Fruit fly (Drosophila melanogaster) whole organism, embryonic: ENCODE measurements around the gene ver.

Source experiments
- Aef1 ChIP-seq: fragments of 200-800 bp; sonication (Bioruptor generic); IDR thresholded peaks from 3 replicates; pipeline ENCODE4 v1.3.6; 2022; ENCODE audit warnings: missing biosample characterization, missing genetic modification characterization
- BtbVII ChIP-seq: fragments of 200-800 bp; sonication (Bioruptor generic); optimal IDR thresholded peaks from 3 replicates; lab custom pipeline; 2017; ENCODE audit warnings: missing biosample characterization, mild to moderate bottlenecking, missing genetic modification characterization
- CG10209 ChIP-seq: fragments of 200-800 bp; sonication (Bioruptor generic); optimal IDR thresholded peaks from 3 replicates; lab custom pipeline; 2017; ENCODE audit warnings: missing biosample characterization, mild to moderate bottlenecking, missing genetic modification characterization, missing genetic modification reagents
- CG10979 ChIP-seq: fragments of 200-800 bp; sonication (Bioruptor generic); optimal IDR thresholded peaks from 2 replicates; lab custom pipeline; 2018; ENCODE audit warnings: missing biosample characterization, mild to moderate bottlenecking, missing genetic modification characterization, moderate library complexity
- CG11085 ChIP-seq: fragments of 200-800 bp; sonication (Bioruptor generic); IDR thresholded peaks from 2 replicates; pipeline ENCODE4 v1.3.6; 2022; ENCODE audit warnings: missing biosample characterization, missing genetic modification characterization
- CG11456 ChIP-seq: fragments of 200-800 bp; sonication (Bioruptor generic); IDR thresholded peaks from 3 replicates; pipeline ENCODE4 v1.3.6; 2022; ENCODE audit warnings: missing biosample characterization, missing genetic modification characterization
- CG12071 ChIP-seq: fragments of 200-800 bp; sonication (Bioruptor generic); optimal IDR thresholded peaks from 3 replicates; lab custom pipeline; 2018; ENCODE audit warnings: missing biosample characterization, mild to moderate bottlenecking, missing genetic modification characterization
- CG12659 ChIP-seq: fragments of 200-800 bp; sonication (Bioruptor generic); optimal IDR thresholded peaks from 3 replicates; lab custom pipeline; 2017; ENCODE audit warnings: mild to moderate bottlenecking, missing biosample characterization, missing genetic modification reagents, missing genetic modification characterization
- CG13775 ChIP-seq: fragments of 200-800 bp; sonication (Bioruptor generic); optimal IDR thresholded peaks from 3 replicates; lab custom pipeline; 2017; ENCODE audit warnings: missing biosample characterization, mild to moderate bottlenecking, missing genetic modification characterization
- CG1529 ChIP-seq: fragments of 200-800 bp; sonication (Bioruptor generic); optimal IDR thresholded peaks from 3 replicates; lab custom pipeline; 2018; ENCODE audit warnings: missing biosample characterization, missing genetic modification characterization
- CG16863 ChIP-seq: fragments of 200-800 bp; sonication (Bioruptor generic); optimal IDR thresholded peaks from 3 replicates; lab custom pipeline; 2016; ENCODE audit warnings: missing biosample characterization, missing genetic modification characterization
- CG31365 ChIP-seq: fragments of 200-800 bp; sonication (Bioruptor generic); optimal IDR thresholded peaks from 2 replicates; lab custom pipeline; 2018; ENCODE audit warnings: missing biosample characterization, mild to moderate bottlenecking, missing genetic modification characterization
- CG32767 ChIP-seq: fragments of 200-800 bp; sonication (Bioruptor generic); IDR thresholded peaks from 2 replicates; pipeline ENCODE4 v1.3.6; 2022; ENCODE audit warnings: missing biosample characterization, missing genetic modification characterization
- CG3726 ChIP-seq: fragments of 200-800 bp; sonication (Bioruptor generic); IDR thresholded peaks from 3 replicates; pipeline ENCODE4, ENCODE4 v1.3.6; 2022; ENCODE audit warnings: missing biosample characterization, missing genetic modification characterization
- CG4404 ChIP-seq: fragments of 200-800 bp; sonication (Bioruptor generic); IDR thresholded peaks from 2 replicates; pipeline ENCODE4 v1.3.6; 2022; ENCODE audit warnings: missing biosample characterization, missing genetic modification characterization
- CG4424 ChIP-seq: fragments of 200-800 bp; sonication (Bioruptor generic); optimal IDR thresholded peaks from 3 replicates; lab custom pipeline; 2016; ENCODE audit warnings: missing biosample characterization, missing genetic modification characterization
- CG4707 ChIP-seq: fragments of 200-800 bp; sonication (Bioruptor generic); optimal IDR thresholded peaks from 2 replicates; lab custom pipeline; 2018; ENCODE audit warnings: missing biosample characterization, mild to moderate bottlenecking, missing genetic modification characterization, moderate library complexity
- CG4730 ChIP-seq: fragments of 200-800 bp; sonication (Bioruptor generic); IDR thresholded peaks from 2 replicates; pipeline ENCODE4 v1.3.6; 2022; ENCODE audit warnings: missing biosample characterization, missing genetic modification characterization
- CG6683 ChIP-seq: fragments of 200-800 bp; sonication (Bioruptor generic); optimal IDR thresholded peaks from 2 replicates; lab custom pipeline; 2017; ENCODE audit warnings: missing biosample characterization, mild to moderate bottlenecking, missing genetic modification characterization, missing genetic modification reagents
- CG6791 ChIP-seq: fragments of 200-800 bp; sonication (Bioruptor generic); IDR thresholded peaks from 3 replicates; pipeline ENCODE4 v1.3.6; 2022; ENCODE audit warnings: missing biosample characterization, missing genetic modification characterization; ENCODE audit not compliant: partially characterized antibody
- CG7839 ChIP-seq: fragments of 200-800 bp; sonication (Bioruptor generic); optimal IDR thresholded peaks from 3 replicates; lab custom pipeline; 2018; ENCODE audit warnings: missing biosample characterization, mild to moderate bottlenecking, missing genetic modification characterization, moderate library complexity
- CG8765 ChIP-seq: fragments of 200-800 bp; sonication (Bioruptor generic); IDR thresholded peaks from 2 replicates; pipeline ENCODE4 v1.3.6; 2022; ENCODE audit warnings: missing biosample characterization, missing genetic modification characterization
- Dad ChIP-seq: fragments of 200-800 bp; sonication (Bioruptor generic); optimal IDR thresholded peaks from 3 replicates; lab custom pipeline; 2016; ENCODE audit warnings: missing biosample characterization, missing genetic modification characterization
- Dek ChIP-seq: fragments of 200-800 bp; sonication (Bioruptor generic); optimal IDR thresholded peaks from 3 replicates; lab custom pipeline; 2019; ENCODE audit warnings: missing biosample characterization, mild to moderate bottlenecking, missing genetic modification characterization, moderate library complexity
- Dfd ChIP-seq, 2 experiments: fragments of >200 bp; optimal IDR thresholded peaks; 2 replicates each; lab custom pipeline; 2017; ENCODE audit warnings: missing biosample characterization in 2 of 2, missing genetic modification characterization in 2 of 2
- Dp ChIP-seq: fragments of 200-800 bp; sonication (Bioruptor generic); optimal IDR thresholded peaks from 2 replicates; lab custom pipeline; 2018; ENCODE audit warnings: missing biosample characterization, mild to moderate bottlenecking, missing genetic modification characterization, moderate library complexity
- Ets97D ChIP-seq: fragments of 200-800 bp; sonication (Bioruptor generic); optimal IDR thresholded peaks from 3 replicates; lab custom pipeline; 2016; ENCODE audit warnings: missing biosample characterization, missing genetic modification characterization
- H2.0 ChIP-seq: fragments of 200-800 bp; sonication (Bioruptor generic); IDR thresholded peaks from 2 replicates; pipeline ENCODE4 v1.3.6; 2022; ENCODE audit warnings: missing biosample characterization, missing genetic modification characterization
- Jarid2 ChIP-seq: fragments of 200-800 bp; sonication (Bioruptor generic); optimal IDR thresholded peaks from 3 replicates; lab custom pipeline; 2017; ENCODE audit warnings: mild to moderate bottlenecking, missing biosample characterization, missing genetic modification reagents, missing genetic modification characterization
- Nf-YC ChIP-seq: fragments of 200-800 bp; optimal IDR thresholded peaks from 3 replicates; lab custom pipeline; 2019; ENCODE audit warnings: missing biosample characterization, mild to moderate bottlenecking, missing genetic modification characterization, moderate library complexity
- Oli ChIP-seq: fragments of 200-800 bp; sonication (Bioruptor generic); optimal IDR thresholded peaks from 2 replicates; lab custom pipeline; 2018; ENCODE audit warnings: missing biosample characterization, mild to moderate bottlenecking, missing genetic modification characterization, moderate library complexity
- Sin3A ChIP-seq: fragments of >200 bp; optimal IDR thresholded peaks from 2 replicates; lab custom pipeline; 2018
- Tbp ChIP-seq: fragments of >200 bp; optimal IDR thresholded peaks from 2 replicates; lab custom pipeline; 2018; ENCODE audit warnings: missing biosample characterization, missing genetic modification characterization
- Vsx1 ChIP-seq: fragments of 200-800 bp; sonication (Bioruptor generic); optimal IDR thresholded peaks from 2 replicates; lab custom pipeline; 2017; ENCODE audit warnings: missing biosample characterization, mild to moderate bottlenecking, missing genetic modification characterization, missing genetic modification reagents
- abd-A ChIP-seq: fragments of 200-800 bp; sonication (Bioruptor generic); optimal IDR thresholded peaks from 3 replicates; lab custom pipeline; 2019; ENCODE audit warnings: missing biosample characterization, mild to moderate bottlenecking, missing genetic modification characterization, moderate library complexity
- ara ChIP-seq: fragments of 200-800 bp; sonication (Bioruptor generic); IDR thresholded peaks from 2 replicates; pipeline ENCODE4 v1.3.6; 2022; ENCODE audit warnings: missing biosample characterization, missing genetic modification characterization
- ase ChIP-seq: fragments of 200-800 bp; sonication (Bioruptor generic); IDR thresholded peaks from 3 replicates; pipeline ENCODE4 v1.3.6; 2022; ENCODE audit warnings: missing biosample characterization, missing genetic modification characterization
- ato ChIP-seq: fragments of 200-800 bp; sonication (Bioruptor generic); IDR thresholded peaks from 2 replicates; pipeline ENCODE4 v1.3.6; 2022; ENCODE audit warnings: missing biosample characterization, missing genetic modification characterization; ENCODE audit not compliant: partially characterized antibody
- ci ChIP-seq: fragments of 200-800 bp; sonication (Bioruptor generic); IDR thresholded peaks from 3 replicates; pipeline ENCODE4 v1.3.6; 2022; ENCODE audit warnings: missing biosample characterization, missing genetic modification characterization
- corto ChIP-seq: fragments of 200-800 bp; sonication (Bioruptor generic); optimal IDR thresholded peaks from 2 replicates; lab custom pipeline; 2016; ENCODE audit warnings: missing biosample characterization, mild to moderate bottlenecking, missing genetic modification characterization, moderate library complexity
- fd64A ChIP-seq: fragments of 200-800 bp; sonication (Bioruptor generic); optimal IDR thresholded peaks from 3 replicates; lab custom pipeline; 2018; ENCODE audit warnings: missing biosample characterization, mild to moderate bottlenecking, missing genetic modification characterization
- fu2 ChIP-seq: fragments of 200-800 bp; sonication (Bioruptor generic); optimal IDR thresholded peaks from 2 replicates; lab custom pipeline; 2016; ENCODE audit warnings: missing biosample characterization, missing genetic modification characterization
- ken ChIP-seq: fragments of 200-800 bp; sonication (Bioruptor generic); IDR thresholded peaks from 3 replicates; pipeline ENCODE4 v1.3.6; 2022; ENCODE audit warnings: missing biosample characterization, missing genetic modification characterization
- lilli ChIP-seq: fragments of 200-800 bp; sonication (Bioruptor generic); optimal IDR thresholded peaks from 3 replicates; lab custom pipeline; 2016; ENCODE audit warnings: missing biosample characterization, missing genetic modification characterization
- maf-S ChIP-seq: fragments of 200-800 bp; sonication (Bioruptor generic); optimal IDR thresholded peaks from 2 replicates; lab custom pipeline; 2016; ENCODE audit warnings: missing biosample characterization, missing genetic modification characterization
- onecut ChIP-seq: fragments of 200-800 bp; sonication (Bioruptor generic); IDR thresholded peaks from 2 replicates; pipeline ENCODE4 v1.3.6; 2022; ENCODE audit warnings: missing biosample characterization, missing genetic modification characterization
- twi ChIP-seq: fragments of 200-800 bp; optimal IDR thresholded peaks from 2 replicates; lab custom pipeline; 2019; ENCODE audit warnings: missing biosample characterization, mild to moderate bottlenecking, missing genetic modification characterization, moderate library complexity
- unc-4 ChIP-seq: fragments of 200-800 bp; sonication (Bioruptor generic); IDR thresholded peaks from 2 replicates; pipeline ENCODE4 v1.3.6; 2022; ENCODE audit warnings: missing biosample characterization, missing genetic modification characterization; ENCODE audit not compliant: partially characterized antibody
- unpg ChIP-seq: fragments of 200-800 bp; sonication (Bioruptor generic); optimal IDR thresholded peaks from 3 replicates; lab custom pipeline; 2018; ENCODE audit warnings: missing biosample characterization, mild to moderate bottlenecking, missing genetic modification characterization, moderate library complexity
- wor ChIP-seq: fragments of 200-800 bp; sonication (Bioruptor generic); IDR thresholded peaks from 2 replicates; pipeline ENCODE4 v1.3.6; 2022; ENCODE audit warnings: missing biosample characterization, missing genetic modification characterization

ver gene

dm6 chr3L:12529431-12530007 lies 5.7 kb downstream of the ver start (continued):
- TF ChIP-seq CG7839 (tag; lab: Kevin White, UChicago) (peak; percentile 51), Dfd (GFP tag; optimal IDR thresholded peaks at IDR 0.05; lab: Kevin White, UChicago) (no peak), CG8765 (GFP tag; lab: Robert Waterston, UW) (no peak; the same call in 1 of the 2 replicates), CG11085 (no peak), Jarid2 (GFP tag; lab: Kevin White, UChicago) (peak; percentile 13), unc-4 (GFP tag; lab: Robert Waterston, UW) (no peak), ato (GFP tag; lab: Robert Waterston, UW) (no peak), CG6791 (GFP tag; lab: Robert Waterston, UW) (no peak), ase (GFP tag; lab: Robert Waterston, UW) (peak; percentile 48; the same call in 2 of the 3 replicates), CG10209 (GFP tag; lab: Kevin White, UChicago) (no peak), Dek (tag; lab: Kevin White, UChicago) (no peak), Dp (GFP tag; lab: Kevin White, UChicago) (no peak), CG4424 (GFP tag; lab: Kevin White, UChicago) (peak; percentile 60), onecut (GFP tag; lab: Robert Waterston, UW) (peak; percentile 35), CG3726 (GFP tag; lab: Robert Waterston, UW) (peak; percentile 35; the same call in 1 of the 3 replicates), fu2 (GFP tag; lab: Kevin White, UChicago) (no peak), Tbp (GFP tag; lab: Kevin White, UChicago) (no peak), BtbVII (peak; percentile 19), fd64A (peak; percentile 0), Sin3A (no peak), Oli (tag; lab: Kevin White, UChicago) (peak; percentile 63), CG10979 (tag; lab: Kevin White, UChicago) (peak; percentile 59), ci (GFP tag; lab: Robert Waterston, UW) (peak; percentile 85), H2.0 (0 out of 2 replicates have a peak, but pooled peaks have one; percentile 25), Vsx1 (GFP tag; lab: Kevin White, UChicago) (no peak), CG4707 (peak; percentile 19), CG12659 (GFP tag; lab: Kevin White, UChicago) (peak; percentile 21), CG6683 (GFP tag; lab: Kevin White, UChicago) (peak; percentile 12), Dad (GFP tag; lab: Kevin White, UChicago) (no peak), CG1529 (GFP tag; lab: Kevin White, UChicago) (peak; percentile 25), lilli (GFP tag; lab: Kevin White, UChicago) (peak; percentile 35), CG4730 (GFP tag; lab: Robert Waterston, UW) (peak; percentile 6; the same call in 1 of the 2 replicates), Aef1 (GFP tag; lab: Robert Waterston, UW) (0 out of 3 replicates have a peak, but pooled peaks have one; percentile 34), wor (GFP tag; lab: Robert Waterston, UW) (0 out of 2 replicates have a peak, but pooled peaks have one; percentile 25), unpg (GFP tag; lab: Kevin White, UChicago) (peak; percentile 66), Nf-YC (peak; percentile 19), corto (GFP tag; lab: Kevin White, UChicago) (peak; percentile 62), CG11456 (peak; percentile 70; the same call in 2 of the 3 replicates), maf-S (GFP tag; lab: Kevin White, UChicago) (no peak), CG31365 (peak; percentile 23), Ets97D (GFP tag; lab: Kevin White, UChicago) (no peak), ken (GFP tag; lab: Robert Waterston, UW) (peak; percentile 18; the same call in 1 of the 3 replicates), twi (tag; lab: Kevin White, UChicago) (peak; percentile 12), CG12071 (GFP tag; lab: Kevin White, UChicago) (peak; percentile 25), CG32767 (peak; percentile 58; the same call in 1 of the 2 replicates), abd-A (tag; lab: Kevin White, UChicago) (no peak), CG13775 (GFP tag; lab: Kevin White, UChicago) (peak; percentile 15), CG4404 (0 out of 2 replicates have a peak, but pooled peaks have one; percentile 11), CG16863 (GFP tag; lab: Kevin White, UChicago) (peak; percentile 6), ara (GFP tag; lab: Robert Waterston, UW) (peak; percentile 63)
